Worm (Caenorhabditis elegans): ENCODE results near the gene nhr-230.

Gene nhr-230

DNA sequence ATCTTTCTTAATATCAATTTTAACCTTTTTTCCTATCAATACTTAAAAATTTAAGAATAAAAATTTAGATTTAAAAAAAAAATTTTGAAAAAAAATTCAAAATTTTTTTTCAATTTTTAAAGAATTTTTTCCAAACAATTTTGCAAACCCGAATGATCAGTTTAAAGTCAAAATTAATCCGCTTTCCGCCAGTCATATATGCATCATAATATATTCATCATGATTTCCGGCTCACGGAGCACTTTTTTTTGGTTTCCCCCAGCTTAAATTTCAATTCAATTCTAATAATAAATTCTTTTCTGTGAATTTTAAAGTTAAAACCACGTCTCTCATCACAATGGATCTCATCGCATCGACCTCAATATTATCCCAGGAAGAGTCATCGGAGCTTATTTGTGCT lies at the start of gene nhr-230:
Gene nhr-230 (plus strand): TSS at position 301 of the 400 bp plus-strand sequence.
- TF ChIP-seq attf-4 (tag; optimal IDR thresholded peaks at IDR 0.05) = no peak

DNA sequence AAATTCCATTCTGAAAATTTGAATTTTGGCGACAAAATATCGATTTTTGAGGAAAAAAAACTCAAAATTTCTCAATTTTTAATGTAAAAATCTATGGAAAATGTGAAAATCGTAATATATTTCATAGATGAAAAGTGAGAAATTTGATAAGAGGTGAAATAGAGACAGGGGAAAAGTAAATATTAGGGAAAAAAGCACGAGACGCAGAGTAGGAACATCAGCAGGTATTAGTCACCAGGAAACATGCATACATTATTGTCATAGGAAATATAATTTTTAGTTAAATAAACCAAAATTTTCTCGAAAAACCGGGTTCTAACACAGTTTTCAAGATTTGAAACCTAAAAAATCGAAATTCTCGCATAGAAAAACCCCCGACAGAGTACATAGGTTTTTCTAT lies 45.8 kb upstream of the nhr-230 start, which contains the start of gene nhr-170:
Gene nhr-170 (minus strand): TSS at position 16 of the 400 bp plus-strand sequence.
- TF ChIP-seq nhr-25 (tag; optimal IDR thresholded peaks at IDR 0.05; ENCODE audit: borderline replicate concordance, insufficient read depth) (no peak), zfp-3 (GFP tag; conservative IDR thresholded peaks at IDR 0.05) (no peak), mes-2 (tag; optimal IDR thresholded peaks at IDR 0.05; ENCODE audit: poor library complexity, severe bottlenecking) (no peak), aha-1 (tag) (peak; percentile 21), nhr-28 (tag; optimal IDR thresholded peaks at IDR 0.05) (no peak), ceh-62 (tag; optimal IDR thresholded peaks at IDR 0.05) (no peak), nhr-42 (GFP tag; IDR thresholded peaks at IDR 0.05) (no peak), zip-11 (GFP tag; IDR thresholded peaks at IDR 0.05) (no peak), gei-8 (GFP tag; optimal IDR thresholded peaks at IDR 0.05) (no peak), zag-1 (tag; optimal IDR thresholded peaks at IDR 0.05) (no peak), mep-1 (tag; optimal IDR thresholded peaks at IDR 0.05) (no peak), lin-39 (tag; optimal IDR thresholded peaks at IDR 0.05) (no peak), snpc-1.2 (GFP tag; IDR thresholded peaks at IDR 0.05) (no peak), hlh-30 (tag; optimal IDR thresholded peaks at IDR 0.05; ENCODE audit: insufficient read depth) (peak; percentile 50), F26F4.8 (GFP tag; conservative IDR thresholded peaks at IDR 0.05) (no peak), daf-19 (GFP tag; conservative IDR thresholded peaks at IDR 0.05) (no peak), dmd-8 (GFP tag; IDR thresholded peaks at IDR 0.05) (no peak), daf-16 (GFP tag; optimal IDR thresholded peaks at IDR 0.05) (no peak), daf-16 (tag; optimal IDR thresholded peaks at IDR 0.05) (peak; percentile 24)

DNA sequence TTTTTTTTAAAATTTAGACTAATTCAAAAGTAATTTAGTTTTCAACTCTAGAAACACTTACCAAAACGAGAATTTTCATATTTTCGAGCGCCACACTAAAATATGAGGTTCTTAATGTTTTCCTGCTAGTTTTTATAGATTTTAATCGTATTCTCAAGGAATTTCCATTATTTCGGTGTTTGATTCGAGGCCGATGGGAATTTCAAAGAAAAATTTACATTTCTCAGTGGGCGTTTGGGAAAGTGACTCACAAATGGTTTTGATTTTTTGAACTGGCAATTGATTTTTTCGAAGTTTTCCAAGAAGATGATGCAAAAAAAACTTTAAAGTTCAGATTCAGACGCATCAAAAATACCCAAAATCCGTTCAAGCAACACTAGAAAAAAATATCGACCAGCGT lies 44.5 kb upstream of the nhr-230 start, which contains the start of gene C54E10.11:
Gene C54E10.11 (minus strand): TSS at position 101 of the 400 bp plus-strand sequence.
- no peak for TF ChIP-seq F49E8.2 (tag; optimal IDR thresholded peaks at IDR 0.05; ENCODE audit: borderline replicate concordance)
- no peak for TF ChIP-seq hlh-30 (tag; optimal IDR thresholded peaks at IDR 0.05; ENCODE audit: insufficient read depth)
- TF ChIP-seq spr-3 (GFP tag; optimal IDR thresholded peaks at IDR 0.05) = no peak
- no peak for TF ChIP-seq nhr-102 (tag; optimal IDR thresholded peaks at IDR 0.05)
- TF ChIP-seq vab-7 (GFP tag; IDR thresholded peaks at IDR 0.05) = no peak
- TF ChIP-seq ceh-62 (tag; optimal IDR thresholded peaks at IDR 0.05) = no peak
- no peak for TF ChIP-seq fos-1 (tag; optimal IDR thresholded peaks at IDR 0.05)

DNA sequence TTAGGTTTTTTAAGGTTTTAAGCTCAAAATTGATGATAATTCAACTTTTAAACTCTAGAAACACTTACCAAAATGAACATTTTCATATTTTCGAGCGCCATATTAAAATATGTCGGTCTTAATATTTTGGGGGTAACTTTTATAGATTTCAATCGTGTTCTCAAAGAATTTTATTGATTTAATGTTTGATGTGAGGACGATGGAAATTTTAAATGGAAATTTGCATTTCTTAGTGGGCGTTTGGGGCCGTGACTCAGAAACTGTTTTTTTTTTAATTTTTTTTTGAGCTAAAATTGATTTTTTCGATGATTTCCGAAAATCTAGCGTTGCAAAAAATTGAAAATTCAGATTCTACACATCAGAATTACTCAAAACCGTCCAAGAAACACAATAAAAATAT lies 43.3 kb upstream of the nhr-230 start, which contains the start of gene C54E10.10:
Gene C54E10.10 (minus strand): TSS at position 101 of the 400 bp plus-strand sequence.
- no peak for TF ChIP-seq ZK337.2 (GFP tag; IDR thresholded peaks at IDR 0.05)
- TF ChIP-seq vab-7 (GFP tag; IDR thresholded peaks at IDR 0.05) = no peak
- TF ChIP-seq sdz-12 (GFP tag; optimal IDR thresholded peaks at IDR 0.05) = no peak
- no peak for TF ChIP-seq ceh-44 (GFP tag; IDR thresholded peaks at IDR 0.05)
- no peak for TF ChIP-seq T26A8.4 (GFP tag; IDR thresholded peaks at IDR 0.05)

DNA sequence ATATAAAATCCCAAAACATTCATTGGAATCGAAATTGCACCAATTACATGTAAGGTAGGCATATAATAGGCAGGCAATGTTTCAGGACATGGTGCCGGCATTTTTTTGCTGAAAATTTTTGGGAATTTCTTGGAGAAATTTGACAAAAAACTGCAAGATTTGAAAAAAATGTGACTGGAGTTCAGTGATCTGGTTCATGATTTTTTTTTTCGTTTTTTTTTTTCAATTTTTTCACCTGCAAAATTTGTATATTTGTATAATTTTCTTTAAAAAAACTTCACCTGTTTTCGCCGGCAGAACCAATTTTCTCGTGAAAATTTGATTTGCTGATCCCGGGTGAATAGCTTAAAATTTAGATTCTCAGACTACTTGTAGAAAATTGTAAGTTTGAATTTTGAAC lies 40.2 kb upstream of the nhr-230 start, which contains the start of gene sri-10:
Gene sri-10 (minus strand): TSS at position 101 of the 400 bp plus-strand sequence.
- TF ChIP-seq php-3 (GFP tag; IDR thresholded peaks at IDR 0.05) (no peak), zfp-2 (tag; optimal IDR thresholded peaks at IDR 0.05) (no peak), gei-8 (GFP tag; optimal IDR thresholded peaks at IDR 0.05) (no peak), zip-2 (tag; optimal IDR thresholded peaks at IDR 0.05) (no peak)

DNA sequence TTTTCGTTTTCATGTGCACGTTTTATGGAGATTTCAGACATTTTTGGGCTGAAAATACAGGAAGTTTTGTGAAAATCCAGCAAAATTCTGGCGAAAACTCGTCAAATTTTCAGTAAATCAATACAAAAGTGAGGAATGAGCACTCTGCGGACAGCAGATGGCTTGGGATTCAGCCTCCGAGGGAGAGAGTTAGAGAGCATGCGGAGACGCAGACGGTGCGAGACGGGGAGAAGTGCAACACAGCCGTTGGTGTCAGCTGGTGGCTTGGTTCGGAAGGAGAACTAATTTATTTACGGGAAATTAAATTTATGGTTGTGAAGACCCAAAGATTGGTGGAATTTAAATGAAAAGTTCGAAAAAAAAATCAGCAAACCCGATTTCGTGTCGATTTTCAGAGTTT lies 38.0 kb upstream of the nhr-230 start, which contains the start of gene C54E10.6:
Gene C54E10.6 (minus strand): TSS at position 109 of the 400 bp plus-strand sequence.
- TF ChIP-seq nhr-25 (tag; optimal IDR thresholded peaks at IDR 0.05; ENCODE audit: borderline replicate concordance, insufficient read depth) (no peak), hlh-11 (tag; optimal IDR thresholded peaks at IDR 0.05) (peak; percentile 4), hmg-1.1 (GFP tag; IDR thresholded peaks at IDR 0.05) (peak; percentile 57; the same call in 1 of the 2 replicates), R02D3.7 (tag; optimal IDR thresholded peaks at IDR 0.05) (no peak), hlh-30 (tag; optimal IDR thresholded peaks at IDR 0.05; ENCODE audit: insufficient read depth) (peak; percentile 18), ces-1 (GFP tag; optimal IDR thresholded peaks at IDR 0.05) (peak; percentile 16)

Data from whole organism, L4 larva.